Worm (Caenorhabditis elegans) whole organism, L4 larva: Measurements from ENCODE around the gene ZK105.8.

ENCODE experiments used
- D1046.2 ChIP-seq: fragments of 200-800 bp; sonication (Bioruptor generic); IDR thresholded peaks from 2 replicates; pipeline ENCODE4 v1.3.6; 2022; ENCODE audit warnings: missing genetic modification characterization, missing compliant biosample characterization
- F10B5.3 ChIP-seq: sonication (generic microtip); optimal IDR thresholded peaks from 2 replicates; lab custom pipeline; 2016; ENCODE audit warnings: mild to moderate bottlenecking, missing genetic modification characterization, missing compliant biosample characterization
- F44E2.7 ChIP-seq: fragments of 200-800 bp; sonication (Bioruptor generic); IDR thresholded peaks from 2 replicates; pipeline ENCODE4 v2.1.2; 2022; ENCODE audit warnings: missing genetic modification characterization, missing compliant biosample characterization
- Y48G9A.11 ChIP-seq: fragments of 200-800 bp; sonication (Bioruptor generic); IDR thresholded peaks from 2 replicates; pipeline ENCODE4 v1.3.6; 2022; ENCODE audit warnings: missing genetic modification reagents, missing genetic modification characterization, missing compliant biosample characterization
- Y75B8A.6 ChIP-seq: fragments of 200-800 bp; sonication (Bioruptor generic); IDR thresholded peaks from 2 replicates; pipeline ENCODE4 v1.3.6; 2022; ENCODE audit warnings: missing genetic modification reagents, missing genetic modification characterization, missing compliant biosample characterization
- aha-1 ChIP-seq: fragments of 150-350 bp; peaks from one replicate; lab custom pipeline; 2014; ENCODE audit warnings: missing biosample characterization, missing genetic modification characterization
- ceh-20 ChIP-seq: fragments of 200-800 bp; sonication (Bioruptor generic); IDR thresholded peaks from 2 replicates; pipeline ENCODE4 v1.3.6; 2022; ENCODE audit warnings: missing genetic modification reagents, missing genetic modification characterization, missing compliant biosample characterization
- ces-1 ChIP-seq: fragments of 150-350 bp; sonication (generic microtip); optimal IDR thresholded peaks from 4 replicates; lab custom pipeline; 2014; ENCODE audit warnings: missing biosample characterization, missing genetic modification reagents, missing genetic modification characterization
- ctbp-1 ChIP-seq: fragments of 200-800 bp; sonication (Bioruptor generic); IDR thresholded peaks from 2 replicates; pipeline ENCODE4 v1.3.6; 2022; ENCODE audit warnings: missing genetic modification reagents, missing genetic modification characterization, missing compliant biosample characterization
- daf-16 ChIP-seq, 3 experiments: sonication (generic microtip); optimal IDR thresholded peaks; 2 replicates each; lab custom pipeline; 2016 to 2017; ENCODE audit warnings: missing genetic modification characterization in 3 of 3, missing genetic modification reagents in 3 of 3, mild to moderate bottlenecking in 2 of 3, missing compliant biosample characterization in 2 of 3, missing biosample characterization in 1 of 3, moderate library complexity in 1 of 3
- daf-19 ChIP-seq: fragments of 200-800 bp; sonication (Bioruptor generic); conservative IDR thresholded peaks from 2 replicates; pipeline ENCODE4 v1.3.6; 2022; ENCODE audit warnings: missing genetic modification characterization, missing compliant biosample characterization
- dmd-6 ChIP-seq: fragments of 200-800 bp; sonication (Bioruptor generic); IDR thresholded peaks from 2 replicates; pipeline ENCODE4 v1.3.6; 2022; ENCODE audit warnings: missing genetic modification reagents, missing genetic modification characterization, missing compliant biosample characterization
- dve-1 ChIP-seq: sonication (generic microtip); optimal IDR thresholded peaks from 2 replicates; lab custom pipeline; 2017; ENCODE audit warnings: antibody characterized with exemption, mild to moderate bottlenecking, missing genetic modification characterization, missing compliant biosample characterization; ENCODE audit not compliant: insufficient read depth
- gei-8 ChIP-seq: fragments of 200-800 bp; sonication (Bioruptor generic); optimal IDR thresholded peaks from 2 replicates; lab custom pipeline; 2018; ENCODE audit warnings: mild to moderate bottlenecking, missing genetic modification characterization, missing compliant biosample characterization
- hlh-11 ChIP-seq: fragments of 200-800 bp; sonication (Bioruptor generic); optimal IDR thresholded peaks from 2 replicates; lab custom pipeline; 2018; ENCODE audit warnings: mild to moderate bottlenecking, missing genetic modification characterization, missing compliant biosample characterization
- lin-13 ChIP-seq: fragments of 150-350 bp; optimal IDR thresholded peaks from 2 replicates; lab custom pipeline; 2014; ENCODE audit warnings: missing biosample characterization, missing genetic modification reagents, missing genetic modification characterization
- lin-29 ChIP-seq: fragments of 200-800 bp; sonication (Bioruptor generic); IDR thresholded peaks from 2 replicates; pipeline ENCODE4 v1.3.6; 2022; ENCODE audit warnings: missing genetic modification reagents, missing genetic modification characterization, missing compliant biosample characterization
- lin-38 ChIP-seq: fragments of 200-800 bp; sonication (Bioruptor generic); IDR thresholded peaks from 2 replicates; pipeline ENCODE4 v1.3.6; 2022; ENCODE audit warnings: missing genetic modification reagents, missing genetic modification characterization, missing compliant biosample characterization
- lir-3 ChIP-seq: sonication (generic microtip); optimal IDR thresholded peaks from 2 replicates; lab custom pipeline; 2016; ENCODE audit warnings: mild to moderate bottlenecking, missing genetic modification characterization, missing compliant biosample characterization
- mdl-1 ChIP-seq, 2 experiments: fragments of 150-350 bp in 1 of 2; sonication (generic microtip) in 1 of 2; optimal IDR thresholded peaks; 2 replicates each; lab custom pipeline; 2014 to 2017; ENCODE audit warnings: missing biosample characterization in 2 of 2, missing genetic modification characterization in 2 of 2
- mep-1 ChIP-seq: fragments of 150-350 bp; sonication (generic microtip); optimal IDR thresholded peaks from 3 replicates; lab custom pipeline; 2014; ENCODE audit warnings: missing biosample characterization, missing genetic modification characterization
- nhr-10 ChIP-seq: fragments of 150-350 bp; optimal IDR thresholded peaks from 2 replicates; lab custom pipeline; 2014; ENCODE audit warnings: missing biosample characterization, missing genetic modification characterization
- nhr-41 ChIP-seq: fragments of 200-800 bp; sonication (Bioruptor generic); IDR thresholded peaks from 2 replicates; pipeline ENCODE4 v1.3.6; 2022; ENCODE audit warnings: missing genetic modification reagents, missing genetic modification characterization, missing compliant biosample characterization
- nhr-76 ChIP-seq: fragments of 150-350 bp; optimal IDR thresholded peaks from 2 replicates; lab custom pipeline; 2014; ENCODE audit warnings: missing biosample characterization, missing genetic modification characterization
- pha-4 ChIP-seq, 2 experiments: fragments of 150-350 bp in 1 of 2; fragments of 200-800 bp in 1 of 2; sonication (Bioruptor generic) in 1 of 2; IDR thresholded peaks in 1 of 2; optimal IDR thresholded peaks in 1 of 2; 2 replicates each; pipeline versions ENCODE4 v1.3.6 to Lab custom; 2014 to 2022; ENCODE audit warnings: missing genetic modification characterization in 2 of 2, missing genetic modification reagents in 2 of 2, missing biosample characterization in 1 of 2, missing compliant biosample characterization in 1 of 2
- pqm-1 ChIP-seq: sonication (generic microtip); optimal IDR thresholded peaks from 2 replicates; lab custom pipeline; 2017; ENCODE audit warnings: missing biosample characterization, missing genetic modification characterization
- rbr-2 ChIP-seq: sonication (generic microtip); optimal IDR thresholded peaks from 2 replicates; lab custom pipeline; 2016; ENCODE audit warnings: missing genotype, missing genetic modification characterization, missing compliant biosample characterization
- saeg-2 ChIP-seq: fragments of 200-800 bp; sonication (Bioruptor generic); IDR thresholded peaks from 2 replicates; pipeline ENCODE4 v1.3.6; 2022; ENCODE audit warnings: missing genetic modification reagents, missing genetic modification characterization, missing compliant biosample characterization
- snpc-4 ChIP-seq: fragments of 150-350 bp; optimal IDR thresholded peaks from 2 replicates; lab custom pipeline; 2014; ENCODE audit warnings: missing biosample characterization, missing genetic modification characterization
- spr-1 ChIP-seq: sonication (generic microtip); optimal IDR thresholded peaks from 2 replicates; lab custom pipeline; 2016; ENCODE audit warnings: mild to moderate bottlenecking, missing genetic modification characterization, missing compliant biosample characterization
- spr-3 ChIP-seq: fragments of 200-800 bp; sonication (Bioruptor generic); optimal IDR thresholded peaks from 2 replicates; lab custom pipeline; 2018; ENCODE audit warnings: mild to moderate bottlenecking, missing genetic modification characterization, missing compliant biosample characterization
- unc-39 ChIP-seq: sonication (generic microtip); optimal IDR thresholded peaks from 2 replicates; lab custom pipeline; 2017; ENCODE audit warnings: missing biosample characterization, missing genetic modification characterization
- unc-62 ChIP-seq, 3 experiments: fragments of 150-350 bp in 1 of 3; sonication (generic microtip); optimal IDR thresholded peaks in 2 of 3; peaks in 1 of 3; 1 replicate in 1 of 3; 2 replicates in 2 of 3; lab custom pipeline; 2014 to 2017; ENCODE audit warnings: missing biosample characterization in 3 of 3, missing genetic modification characterization in 3 of 3, missing genetic modification reagents in 3 of 3, missing genotype in 1 of 3
- vab-7 ChIP-seq: fragments of 200-800 bp; sonication (Bioruptor generic); IDR thresholded peaks from 2 replicates; pipeline ENCODE4 v1.3.6; 2022; ENCODE audit warnings: missing genetic modification reagents, missing genetic modification characterization, missing compliant biosample characterization
- zfp-3 ChIP-seq: fragments of 200-800 bp; sonication (Bioruptor generic); conservative IDR thresholded peaks from 2 replicates; pipeline ENCODE4 v1.3.6; 2022; ENCODE audit warnings: missing genetic modification reagents, missing genetic modification characterization, missing compliant biosample characterization
- ztf-11 ChIP-seq: fragments of 150-350 bp; optimal IDR thresholded peaks from 2 replicates; lab custom pipeline; 2014; ENCODE audit warnings: missing biosample characterization, missing genetic modification characterization
- ztf-7 ChIP-seq: fragments of 150-350 bp; optimal IDR thresholded peaks from 2 replicates; lab custom pipeline; 2014; ENCODE audit warnings: missing biosample characterization, missing genetic modification characterization

The ZK105.8 gene

DNA sequence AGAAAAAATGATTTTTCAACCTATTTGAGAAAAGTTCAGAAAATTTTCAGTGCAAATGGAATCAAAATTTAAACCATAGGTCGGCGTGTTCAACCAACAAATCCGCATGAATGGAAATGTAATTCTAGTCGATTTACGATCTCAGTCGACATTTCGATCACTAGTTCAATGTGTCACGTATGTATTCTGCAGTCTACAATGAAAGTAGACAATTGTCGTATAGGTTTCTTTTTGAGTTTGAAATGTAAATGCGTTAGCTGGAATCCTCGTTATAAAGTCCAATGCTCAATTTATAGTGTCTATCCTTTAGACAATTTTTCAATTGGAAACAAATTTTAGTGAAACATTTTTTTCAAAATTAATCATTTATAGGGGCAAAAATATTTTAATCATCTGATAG is 8.3 kb upstream of the ZK105.8 start, which contains the start of gene ZK105.12:
ZK105.12 (minus strand) TSS at position 101 of the 400 bp plus-strand sequence.
- TF ChIP-seq nhr-76 (tag; lab: Kevin White, UChicago), result no peak
- TF ChIP-seq daf-19 (GFP tag; lab: Robert Waterston, UW), result no peak
- no peak for TF ChIP-seq lir-3 (tag; lab: Kevin White, UChicago)
- TF ChIP-seq ztf-11, result no peak
- TF ChIP-seq dmd-6 (GFP tag; lab: Robert Waterston, UW), result no peak

DNA sequence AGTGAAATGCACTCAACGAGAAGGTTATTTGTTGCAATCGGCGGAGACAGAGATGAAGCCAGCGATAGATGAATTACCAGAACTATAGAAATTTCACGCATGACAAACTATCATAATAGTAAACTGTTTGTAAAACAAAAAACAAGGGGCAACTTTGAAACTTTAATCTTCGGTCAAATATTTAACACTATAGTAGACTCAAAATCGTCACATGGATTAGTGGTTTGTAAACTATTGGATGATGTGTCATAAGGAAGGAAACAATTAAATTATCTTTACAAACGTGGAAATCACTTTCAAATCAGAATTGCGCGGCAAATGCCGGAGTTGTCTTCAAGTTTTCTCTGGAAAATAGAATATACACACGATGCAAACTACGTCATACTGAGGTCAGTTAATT is 6.7 kb upstream of the ZK105.8 start, which contains the start of gene ZK105.5:
ZK105.5 (minus strand) TSS at position 101 of the 400 bp plus-strand sequence.
- TF ChIP-seq snpc-4 (tag; lab: Kevin White, UChicago), result no peak
- no peak for TF ChIP-seq F10B5.3 (tag; lab: Kevin White, UChicago)
- peak; percentile 55 for TF ChIP-seq aha-1

DNA sequence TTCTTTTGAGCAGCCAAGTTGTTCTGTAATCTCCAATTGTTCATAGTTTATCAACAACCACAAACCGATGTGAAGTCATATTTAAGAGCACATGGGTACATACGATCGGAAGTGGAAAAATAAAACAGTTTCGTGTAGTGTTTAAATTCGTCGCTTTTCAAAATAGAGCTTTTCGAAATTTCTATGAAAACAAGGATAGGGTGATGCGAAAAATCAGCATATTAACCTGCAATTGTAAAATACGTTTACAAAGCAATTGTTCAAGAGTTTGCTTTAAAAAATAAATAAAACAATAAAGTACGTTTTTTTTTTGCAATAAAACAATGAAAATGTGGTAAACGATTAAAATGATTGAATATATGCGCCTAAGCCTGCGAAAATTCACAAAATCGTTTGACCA is 2.3 kb upstream of the ZK105.8 start, which contains the start of gene ZK105.14:
ZK105.14 (minus strand) TSS at position 101 of the 400 bp plus-strand sequence.
- peak; percentile 32 for TF ChIP-seq aha-1
- TF ChIP-seq lin-13, result no peak

DNA sequence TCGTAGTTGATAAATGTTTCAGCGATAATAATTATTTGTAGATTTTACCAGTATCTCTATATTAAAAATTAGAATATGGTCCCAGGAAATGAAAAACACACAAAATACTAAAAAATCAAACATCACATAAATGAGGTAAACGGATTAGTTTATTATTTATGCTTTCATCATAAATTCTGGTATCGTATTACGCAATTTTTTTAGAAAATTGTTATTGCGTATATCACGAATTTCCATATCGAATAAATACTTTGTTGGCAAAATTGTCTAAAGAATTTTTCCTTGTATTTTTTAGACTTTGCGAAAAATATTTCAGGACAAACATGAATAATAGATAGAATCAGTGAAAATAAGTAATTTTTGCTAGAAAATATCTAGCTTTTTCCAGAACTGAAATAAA is 1.9 kb downstream of the ZK105.8 start:
- no peak for TF ChIP-seq lin-38 (GFP tag; lab: Robert Waterston, UW)
- TF ChIP-seq daf-16 (GFP tag; optimal IDR thresholded peaks at IDR 0.05; lab: Kevin White, UChicago), result no peak
- TF ChIP-seq daf-16 (tag; optimal IDR thresholded peaks at IDR 0.05; lab: Kevin White, UChicago), result no peak
- TF ChIP-seq aha-1, result peak; percentile 80

DNA sequence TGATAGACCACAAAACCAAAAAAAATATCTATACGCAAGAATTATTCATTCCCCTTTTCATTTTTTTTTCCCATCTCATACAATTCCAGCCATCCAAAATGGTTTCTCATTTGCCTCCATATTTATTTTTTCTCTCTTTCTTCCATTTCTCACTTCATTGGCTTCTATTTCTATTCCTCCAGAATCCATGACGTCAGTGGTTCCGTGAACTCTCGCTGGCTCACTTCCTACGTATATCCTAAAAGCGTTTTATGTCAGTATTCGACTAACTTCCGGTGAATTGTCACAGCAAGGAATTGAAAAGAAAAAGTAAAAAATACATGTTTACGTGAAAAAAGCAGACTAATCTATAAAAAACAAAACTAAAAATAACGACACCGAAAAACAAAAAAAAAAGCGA is 2.6 kb downstream of the ZK105.8 start:
- TF ChIP-seq daf-16 (GFP tag; optimal IDR thresholded peaks at IDR 0.05; lab: Kevin White, UChicago) (no peak), daf-16 (tag; optimal IDR thresholded peaks at IDR 0.05; lab: Kevin White, UChicago) (no peak), unc-39 (tag; lab: Kevin White, UChicago) (no peak), mep-1 (tag; lab: Kevin White, UChicago) (no peak), aha-1 (no peak), pha-4 (GFP tag; IDR thresholded peaks at IDR 0.05; lab: Robert Waterston, UW) (no peak), pha-4 (tag; optimal IDR thresholded peaks at IDR 0.05; lab: Kevin White, UChicago) (no peak), unc-62 (GFP tag; optimal IDR thresholded peaks at IDR 0.05 in 1 of 2; lab: Kevin White, UChicago) (peak in 1 of 2 experiments; percentile 85), unc-62 (tag; optimal IDR thresholded peaks at IDR 0.05; lab: Kevin White, UChicago) (no peak), ztf-7 (tag; lab: Kevin White, UChicago) (no peak), spr-1 (no peak), rbr-2 (tag; lab: Kevin White, UChicago) (peak; percentile 0), lin-29 (GFP tag; lab: Robert Waterston, UW) (no peak), hlh-11 (tag; lab: Kevin White, UChicago) (no peak), saeg-2 (GFP tag; lab: Robert Waterston, UW) (no peak), Y48G9A.11 (GFP tag; lab: Robert Waterston, UW) (no peak)

DNA sequence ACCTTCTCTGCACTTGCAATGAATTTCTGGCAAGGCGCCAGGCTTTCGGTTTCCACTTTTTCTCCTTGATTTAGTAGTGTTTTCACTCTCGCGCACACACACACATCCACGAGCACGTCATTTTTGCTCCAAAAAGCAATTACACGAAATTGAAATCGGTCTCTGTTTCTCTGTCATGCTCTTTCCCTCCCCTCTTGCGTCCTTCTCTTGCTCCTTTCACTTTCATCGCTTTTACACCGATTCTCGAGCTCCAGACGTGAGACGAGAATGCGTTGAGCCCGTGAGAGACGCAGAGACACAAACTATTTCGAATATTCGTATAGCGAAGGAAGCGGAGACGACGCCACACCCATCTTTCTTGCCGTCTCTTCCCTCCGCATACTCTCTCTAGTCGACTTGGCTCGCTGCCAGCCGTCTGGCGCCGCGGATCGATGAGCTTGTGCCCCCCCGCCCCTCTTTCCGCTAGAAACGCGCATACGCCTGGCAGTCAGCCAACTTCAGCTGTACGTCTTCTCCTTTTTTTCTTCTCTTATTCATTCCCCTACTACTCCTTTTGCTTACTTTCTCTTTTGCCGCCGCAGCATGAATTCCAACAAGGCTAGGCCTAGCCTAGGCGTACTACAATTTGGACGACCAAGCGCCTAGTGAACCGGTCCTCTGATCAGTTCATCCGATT is 3.8 kb downstream of the ZK105.8 start:
- TF ChIP-seq spr-1 (peak; percentile 44), ceh-20 (GFP tag; lab: Robert Waterston, UW) (peak; percentile 92), pha-4 (GFP tag; IDR thresholded peaks at IDR 0.05; lab: Robert Waterston, UW) (peak; percentile 57; the same call in 1 of the 2 replicates), pha-4 (tag; optimal IDR thresholded peaks at IDR 0.05; lab: Kevin White, UChicago) (no peak), F44E2.7 (GFP tag; lab: Robert Waterston, UW) (no peak), gei-8 (GFP tag; lab: Kevin White, UChicago) (no peak), dve-1 (tag; lab: Kevin White, UChicago) (peak; percentile 29), spr-3 (GFP tag; lab: Kevin White, UChicago) (no peak), nhr-41 (GFP tag; lab: Robert Waterston, UW) (no peak), Y75B8A.6 (GFP tag; lab: Robert Waterston, UW) (no peak), nhr-10 (tag; lab: Kevin White, UChicago) (no peak), mdl-1 (tag; optimal IDR thresholded peaks at IDR 0.05; lab: Kevin White, UChicago) (peak; percentile 9 to 56), daf-19 (GFP tag; lab: Robert Waterston, UW) (no peak), D1046.2 (GFP tag; lab: Robert Waterston, UW) (0 out of 2 replicates have a peak, but pooled peaks have one; percentile 4), ces-1 (GFP tag; lab: Kevin White, UChicago) (peak; percentile 48), zfp-3 (no peak), pqm-1 (tag; lab: Kevin White, UChicago) (no peak), vab-7 (GFP tag; lab: Robert Waterston, UW) (no peak), Y48G9A.11 (GFP tag; lab: Robert Waterston, UW) (no peak), ctbp-1 (GFP tag; lab: Robert Waterston, UW) (peak; percentile 96), unc-62 (GFP tag; optimal IDR thresholded peaks at IDR 0.05 in 1 of 2; lab: Kevin White, UChicago) (peak in 1 of 2 experiments; percentile 94), unc-62 (tag; optimal IDR thresholded peaks at IDR 0.05; lab: Kevin White, UChicago) (no peak)
